Worm (Caenorhabditis elegans): ENCODE measurements around the gene Y69A2AR.28.

Y69A2AR.28 gene

DNA sequence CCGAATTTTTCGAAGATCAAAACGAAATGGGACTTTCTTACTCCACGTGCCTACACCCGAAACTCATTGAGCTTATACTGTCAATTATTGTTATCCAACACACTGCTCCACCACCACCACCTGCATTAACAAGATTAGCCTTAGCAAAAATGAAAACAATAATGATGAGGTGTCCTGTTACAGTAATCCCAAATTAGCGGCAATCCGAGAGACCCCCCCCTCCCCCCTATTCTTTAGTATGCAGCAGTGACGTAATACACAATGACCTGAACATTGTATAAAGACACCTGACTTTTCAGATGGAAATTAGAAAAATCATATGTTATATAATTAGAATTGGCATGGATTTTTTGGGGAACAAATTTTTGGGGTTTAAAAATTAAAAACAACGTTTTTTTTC, 22.1 kb upstream of the Y69A2AR.28 start:
- no peak for TF ChIP-seq cog-1 (tag; optimal IDR thresholded peaks at IDR 0.05)
- 0 out of 2 replicates have a peak, but pooled peaks have one; percentile 15 for TF ChIP-seq flt-1 (GFP tag; IDR thresholded peaks at IDR 0.05)
- TF ChIP-seq tab-1 (GFP tag; IDR thresholded peaks at IDR 0.05) = no peak
- TF ChIP-seq ref-1 (GFP tag; conservative IDR thresholded peaks at IDR 0.05) = no peak

DNA sequence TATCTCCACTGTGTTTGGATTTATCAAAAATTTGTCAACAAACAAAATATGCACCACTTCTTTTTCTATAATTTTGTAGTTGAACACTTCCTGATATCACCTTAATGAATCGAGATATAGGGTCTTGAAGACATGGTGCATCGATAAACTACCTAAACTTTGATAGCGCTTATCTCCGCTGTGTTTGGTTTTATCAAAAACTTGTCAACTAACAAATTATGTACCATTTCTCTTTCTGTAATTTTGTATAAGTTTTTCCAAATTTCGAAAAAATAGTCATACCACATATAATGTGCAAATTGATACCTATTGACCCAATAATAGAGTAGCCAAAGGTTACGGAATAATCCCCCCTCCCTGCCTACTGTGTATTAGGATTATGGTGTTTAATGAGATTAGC, 17.3 kb upstream of the Y69A2AR.28 start:
- TF ChIP-seq ref-1 (GFP tag; conservative IDR thresholded peaks at IDR 0.05) = no peak
- TF ChIP-seq tab-1 (GFP tag; IDR thresholded peaks at IDR 0.05) = no peak
- no peak for TF ChIP-seq klf-2 (GFP tag; conservative IDR thresholded peaks at IDR 0.05)
- TF ChIP-seq cog-1 (tag; optimal IDR thresholded peaks at IDR 0.05) = no peak
- TF ChIP-seq T22C8.4 (GFP tag; IDR thresholded peaks at IDR 0.05) = no peak
- TF ChIP-seq med-1 (GFP tag; optimal IDR thresholded peaks at IDR 0.05; ENCODE audit: insufficient read depth) = no peak
- no peak for TF ChIP-seq ztf-29 (GFP tag; IDR thresholded peaks at IDR 0.05)
- TF ChIP-seq flt-1 (GFP tag; IDR thresholded peaks at IDR 0.05) = no peak

DNA sequence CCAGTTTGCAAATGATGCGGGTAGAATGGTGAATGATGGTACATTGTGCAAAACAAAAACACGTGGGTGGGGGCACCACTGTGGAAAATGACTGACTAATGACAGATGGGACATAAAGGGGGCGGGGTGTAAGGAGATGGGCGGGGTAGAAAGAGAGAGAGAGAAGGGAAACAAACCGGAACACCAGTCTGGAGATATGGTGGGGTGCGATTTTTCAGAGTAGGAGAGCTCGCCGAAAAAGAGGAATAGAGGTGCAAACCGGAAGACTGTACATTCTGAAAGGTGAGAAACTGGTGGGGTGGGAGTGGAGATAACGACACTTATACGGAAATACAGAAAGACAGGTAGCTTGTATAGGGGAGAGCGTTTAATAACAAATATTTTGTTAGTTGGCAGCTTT, 15.3 kb upstream of the Y69A2AR.28 start, which contains the start of gene ngn-1:
TSS of gene ngn-1 (minus strand) at position 101 of the 400 bp plus-strand sequence.
- TF ChIP-seq cog-1 (tag; optimal IDR thresholded peaks at IDR 0.05) = no peak
- TF ChIP-seq tab-1 (GFP tag; IDR thresholded peaks at IDR 0.05) = no peak
- no peak for TF ChIP-seq T22C8.4 (GFP tag; IDR thresholded peaks at IDR 0.05)
- TF ChIP-seq med-1 (GFP tag; optimal IDR thresholded peaks at IDR 0.05; ENCODE audit: insufficient read depth) = no peak
- no peak for TF ChIP-seq ref-1 (GFP tag; conservative IDR thresholded peaks at IDR 0.05)
- no peak for TF ChIP-seq ztf-29 (GFP tag; IDR thresholded peaks at IDR 0.05)
- TF ChIP-seq ztf-23 (GFP tag; IDR thresholded peaks at IDR 0.05) = no peak
- TF ChIP-seq klf-2 (GFP tag; conservative IDR thresholded peaks at IDR 0.05) = no peak
- TF ChIP-seq flt-1 (GFP tag; IDR thresholded peaks at IDR 0.05) = no peak

DNA sequence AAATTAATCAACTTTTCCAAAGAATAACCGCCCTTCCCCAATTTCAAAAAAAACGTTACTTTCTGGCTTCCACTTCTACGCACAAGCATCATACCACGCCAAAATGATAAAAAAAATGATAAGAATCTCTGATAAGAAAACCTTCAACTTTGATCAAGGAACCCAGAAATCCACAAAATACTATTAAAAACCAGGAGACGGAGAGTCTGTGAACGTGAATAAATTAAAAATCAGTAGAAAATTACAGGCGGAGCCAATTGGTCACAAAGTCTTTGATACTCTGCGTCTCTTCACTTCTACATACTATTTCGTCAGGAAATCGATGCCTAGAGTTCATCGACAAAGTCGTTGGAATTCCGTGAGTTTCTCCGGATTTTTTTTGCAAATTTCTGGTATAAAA, 5.8 kb upstream of the Y69A2AR.28 start, which contains the start of gene smf-3:
TSS of gene smf-3 (plus strand) at position 259 of the 400 bp plus-strand sequence.
- TF ChIP-seq cog-1 (tag; optimal IDR thresholded peaks at IDR 0.05) (no peak), ref-1 (GFP tag; conservative IDR thresholded peaks at IDR 0.05) (no peak), flt-1 (GFP tag; IDR thresholded peaks at IDR 0.05) (no peak), med-1 (GFP tag; optimal IDR thresholded peaks at IDR 0.05; ENCODE audit: insufficient read depth) (no peak), tab-1 (GFP tag; IDR thresholded peaks at IDR 0.05) (no peak), T22C8.4 (GFP tag; IDR thresholded peaks at IDR 0.05) (no peak), ztf-29 (GFP tag; IDR thresholded peaks at IDR 0.05) (no peak), ztf-23 (GFP tag; IDR thresholded peaks at IDR 0.05) (no peak), klf-2 (GFP tag; conservative IDR thresholded peaks at IDR 0.05) (no peak)

DNA sequence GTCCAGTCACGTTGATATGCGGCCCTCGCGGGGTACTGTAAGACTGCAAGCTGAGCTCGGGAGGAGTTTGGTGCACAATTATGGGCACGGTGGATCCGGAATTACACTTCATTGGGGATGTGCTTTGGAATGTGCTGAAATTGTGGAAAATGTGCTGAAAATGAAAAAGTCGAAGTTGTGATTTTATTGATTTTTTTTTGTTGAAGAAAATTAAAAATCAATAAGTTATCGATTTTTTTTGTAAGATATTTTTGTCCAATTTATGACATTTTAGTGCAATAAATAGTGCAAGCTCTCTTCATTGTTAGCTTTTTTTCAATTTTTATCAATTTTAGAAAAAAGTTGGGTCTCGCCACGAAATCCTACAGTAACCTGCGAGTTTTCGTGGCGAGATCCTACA, 4.0 kb upstream of the Y69A2AR.28 start:
- TF ChIP-seq cog-1 (tag; optimal IDR thresholded peaks at IDR 0.05) (no peak), T22C8.4 (GFP tag; IDR thresholded peaks at IDR 0.05) (peak; percentile 69; the same call in 1 of the 2 replicates)

DNA sequence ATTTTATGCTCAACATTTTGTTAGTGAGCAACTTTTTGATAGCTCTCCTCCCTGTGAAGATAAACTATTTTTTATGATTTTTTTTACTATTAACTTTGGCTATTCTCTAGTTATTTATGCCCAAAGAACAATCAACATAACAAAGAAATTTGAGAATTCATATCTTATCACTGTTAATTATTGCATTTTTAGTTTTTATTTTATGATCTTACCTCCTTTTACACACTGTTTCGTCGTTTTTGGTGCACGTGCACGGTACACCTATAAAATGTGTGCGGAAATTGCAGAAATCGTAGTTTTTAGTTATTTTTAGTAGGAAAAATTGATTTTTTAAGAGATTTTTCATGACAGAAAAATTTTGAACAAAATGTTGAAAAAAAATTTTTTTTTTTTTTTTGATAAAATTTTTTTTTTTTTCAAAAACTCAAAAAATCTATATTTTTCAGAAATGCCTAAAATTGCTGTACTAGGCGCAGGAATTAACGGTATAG, 938 bp upstream of the Y69A2AR.28 start, which contains the start of gene daao-1:
TSS of gene daao-1 (plus strand) at position 441 of the 491 bp plus-strand sequence.
- no peak for TF ChIP-seq ztf-23 (GFP tag; IDR thresholded peaks at IDR 0.05)
- TF ChIP-seq flt-1 (GFP tag; IDR thresholded peaks at IDR 0.05) = no peak
- no peak for TF ChIP-seq med-1 (GFP tag; optimal IDR thresholded peaks at IDR 0.05; ENCODE audit: insufficient read depth)
- no peak for TF ChIP-seq cog-1 (tag; optimal IDR thresholded peaks at IDR 0.05)
- no peak for TF ChIP-seq ztf-29 (GFP tag; IDR thresholded peaks at IDR 0.05)
- no peak for TF ChIP-seq ref-1 (GFP tag; conservative IDR thresholded peaks at IDR 0.05)
- TF ChIP-seq tab-1 (GFP tag; IDR thresholded peaks at IDR 0.05) = no peak
- TF ChIP-seq klf-2 (GFP tag; conservative IDR thresholded peaks at IDR 0.05) = no peak

DNA sequence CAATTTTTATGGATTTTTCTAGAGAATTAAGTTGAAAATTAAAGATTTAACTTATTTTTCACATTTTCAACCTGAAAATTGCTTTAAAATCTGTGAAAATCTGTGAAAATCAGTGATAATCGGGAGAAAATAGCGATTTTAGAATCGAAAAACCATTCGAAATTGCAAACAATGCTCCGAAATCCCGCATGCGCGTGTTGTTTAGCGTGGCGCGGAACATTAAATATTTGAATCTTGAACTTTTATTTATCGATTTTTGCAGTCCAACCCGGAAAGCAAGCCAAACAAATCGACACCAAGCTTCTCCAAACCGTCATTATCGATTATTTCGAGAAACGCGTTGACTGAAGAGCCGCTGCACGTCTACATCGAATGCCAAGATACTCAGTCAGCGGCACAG, 1.9 kb downstream of the Y69A2AR.28 start:
- TF ChIP-seq T22C8.4 (GFP tag; IDR thresholded peaks at IDR 0.05) (peak; percentile 28; the same call in 1 of the 2 replicates), flt-1 (GFP tag; IDR thresholded peaks at IDR 0.05) (no peak)

DNA sequence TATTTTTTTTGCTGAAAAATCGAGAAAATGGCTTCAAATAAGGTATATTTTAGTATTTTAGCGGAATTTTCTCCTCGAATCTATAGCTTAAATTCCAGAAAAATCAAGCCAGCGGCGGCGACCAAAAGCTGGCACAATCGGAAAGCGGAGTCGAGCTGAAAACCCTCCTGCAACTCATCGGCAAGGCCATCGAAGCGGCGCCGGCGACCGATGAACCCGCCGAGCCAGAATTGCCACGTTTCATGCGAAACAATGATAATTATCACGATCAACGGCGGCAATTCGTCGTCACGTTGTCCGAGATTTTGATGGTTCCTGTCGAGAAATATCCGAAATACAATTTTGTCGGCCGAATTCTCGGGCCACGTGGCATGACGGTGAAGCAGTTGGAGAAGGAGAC, 2.5 kb downstream of the Y69A2AR.28 start, which contains the start of gene Y69A2AR.32:
TSS of gene Y69A2AR.32 (plus strand) at position 28 of the 400 bp plus-strand sequence.
- TF ChIP-seq ref-1 (GFP tag; conservative IDR thresholded peaks at IDR 0.05) (no peak), tab-1 (GFP tag; IDR thresholded peaks at IDR 0.05) (no peak), ztf-29 (GFP tag; IDR thresholded peaks at IDR 0.05) (no peak), klf-2 (GFP tag; conservative IDR thresholded peaks at IDR 0.05) (no peak), cog-1 (tag; optimal IDR thresholded peaks at IDR 0.05) (no peak), flt-1 (GFP tag; IDR thresholded peaks at IDR 0.05) (no peak), T22C8.4 (GFP tag; IDR thresholded peaks at IDR 0.05) (no peak), ztf-23 (GFP tag; IDR thresholded peaks at IDR 0.05) (no peak), med-1 (GFP tag; optimal IDR thresholded peaks at IDR 0.05; ENCODE audit: insufficient read depth) (no peak)

DNA sequence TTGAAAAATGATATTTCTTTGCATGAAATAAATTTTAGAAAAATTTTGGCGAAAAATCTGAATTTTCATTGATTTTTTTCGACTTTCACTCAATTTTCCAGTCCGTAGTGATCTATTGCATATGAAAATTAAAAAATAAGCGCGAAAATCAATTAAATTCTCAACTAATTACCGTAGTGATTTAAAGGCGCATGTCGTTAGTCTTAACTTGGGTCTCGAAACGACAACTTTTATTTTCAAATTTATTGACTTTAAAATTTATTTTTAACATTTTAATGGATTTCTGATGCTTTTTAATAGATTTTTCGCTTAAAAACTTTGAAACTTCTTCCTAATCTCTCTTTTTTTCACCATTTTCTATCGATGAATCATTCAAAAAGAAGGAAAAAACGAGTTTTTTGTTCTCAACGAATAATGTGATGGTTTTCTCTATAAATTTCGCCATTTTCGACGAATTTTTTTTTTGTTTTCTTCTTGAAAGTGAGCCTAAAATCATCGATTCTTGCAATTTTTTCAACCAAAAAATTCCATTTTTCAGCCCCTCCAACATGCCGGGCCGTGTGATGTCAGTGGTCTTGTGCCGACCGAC, 5.3 kb downstream of the Y69A2AR.28 start, which contains the start of gene vamp-7:
TSS of gene vamp-7 (plus strand) at position 539 of the 589 bp plus-strand sequence.
- TF ChIP-seq ztf-23 (GFP tag; IDR thresholded peaks at IDR 0.05) = no peak
- TF ChIP-seq tab-1 (GFP tag; IDR thresholded peaks at IDR 0.05) = no peak

DNA sequence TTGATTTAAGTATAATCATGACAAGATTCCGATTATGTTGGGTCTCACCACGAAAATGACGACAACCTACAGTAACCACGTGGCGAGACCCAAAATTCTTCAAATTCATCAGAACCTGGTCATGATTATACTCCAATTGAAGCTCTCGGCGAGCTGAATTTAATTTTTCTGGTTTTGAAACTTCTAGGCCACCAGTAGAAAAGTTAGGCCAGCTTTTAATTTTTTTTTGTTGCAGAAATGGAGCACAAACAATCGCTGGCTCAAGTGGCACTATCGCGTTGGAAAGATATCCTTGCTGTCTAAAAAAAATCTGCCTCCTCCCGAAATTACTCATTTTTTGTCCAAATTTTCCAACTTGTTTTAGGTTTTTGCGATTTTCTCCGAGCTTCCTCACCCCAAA, 6.3 kb downstream of the Y69A2AR.28 start:
- TF ChIP-seq cog-1 (tag; optimal IDR thresholded peaks at IDR 0.05) (no peak), flt-1 (GFP tag; IDR thresholded peaks at IDR 0.05) (no peak), med-1 (GFP tag; optimal IDR thresholded peaks at IDR 0.05; ENCODE audit: insufficient read depth) (no peak), ztf-23 (GFP tag; IDR thresholded peaks at IDR 0.05) (no peak), tab-1 (GFP tag; IDR thresholded peaks at IDR 0.05) (no peak), ztf-29 (GFP tag; IDR thresholded peaks at IDR 0.05) (no peak), klf-2 (GFP tag; conservative IDR thresholded peaks at IDR 0.05) (no peak), T22C8.4 (GFP tag; IDR thresholded peaks at IDR 0.05) (no peak), ref-1 (GFP tag; conservative IDR thresholded peaks at IDR 0.05) (no peak)
